Worm (Caenorhabditis elegans) whole organism, L4 larva: ENCODE measurements around the gene str-214.

Source experiments
- ceh-32 ChIP-seq: sonication (generic microtip); optimal IDR thresholded peaks from 2 replicates; lab custom pipeline; 2016; ENCODE audit warnings: mild to moderate bottlenecking, missing genetic modification characterization, missing compliant biosample characterization; ENCODE audit not compliant: poor library complexity
- skn-1 ChIP-seq: fragments of 150-350 bp; optimal IDR thresholded peaks from 2 replicates; lab custom pipeline; 2014; ENCODE audit warnings: missing biosample characterization, missing genetic modification characterization
- spr-1 ChIP-seq: sonication (generic microtip); optimal IDR thresholded peaks from 2 replicates; lab custom pipeline; 2016; ENCODE audit warnings: mild to moderate bottlenecking, missing genetic modification characterization, missing compliant biosample characterization
- unc-130 ChIP-seq: sonication (generic microtip); optimal IDR thresholded peaks from 2 replicates; lab custom pipeline; 2016; ENCODE audit warnings: missing genetic modification reagents, missing genetic modification characterization, missing compliant biosample characterization
- unc-62 ChIP-seq, 3 experiments: fragments of 150-350 bp in 1 of 3; sonication (generic microtip); optimal IDR thresholded peaks in 2 of 3; peaks in 1 of 3; 1 replicate in 1 of 3; 2 replicates in 2 of 3; lab custom pipeline; 2014 to 2017; ENCODE audit warnings: missing biosample characterization in 3 of 3, missing genetic modification characterization in 3 of 3, missing genetic modification reagents in 3 of 3, missing genotype in 1 of 3

DNA sequence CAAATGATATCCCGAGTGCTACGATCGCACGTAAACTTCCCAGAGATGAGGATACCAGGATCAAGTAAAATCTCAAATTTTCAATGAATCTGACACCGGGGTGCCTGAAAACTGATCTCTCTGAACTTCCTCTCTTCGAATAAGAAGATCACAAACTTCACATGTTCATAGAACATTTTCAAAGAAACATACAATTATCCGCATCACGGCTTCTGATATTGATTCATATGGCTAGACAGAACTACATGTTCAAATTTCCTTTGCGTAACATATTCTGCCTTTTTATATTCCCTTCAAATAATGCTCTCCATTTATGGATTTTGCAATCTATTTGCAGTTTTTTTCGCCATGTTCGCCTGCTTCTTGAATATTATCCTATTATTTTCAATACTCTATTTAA, 18.0 kb upstream of the str-214 start, which contains the start of gene srbc-83:
- TF ChIP-seq ceh-32 (tag; lab: Kevin White, UChicago) (no peak), unc-62 (GFP tag; optimal IDR thresholded peaks at IDR 0.05 in 1 of 2; lab: Kevin White, UChicago) (no peak), unc-62 (tag; optimal IDR thresholded peaks at IDR 0.05; lab: Kevin White, UChicago) (no peak), unc-130 (GFP tag; lab: Kevin White, UChicago) (no peak), skn-1 (no peak), spr-1 (no peak)
